Fruit fly (Drosophila melanogaster) whole organism, wandering third instar larva: ENCODE measurements around the gene tobi.

Experiments
- Abd-B ChIP-seq: fragments of >200 bp; optimal IDR thresholded peaks from 2 replicates; lab custom pipeline; 2017; ENCODE audit warnings: missing biosample characterization, missing genetic modification characterization
- CG32264 ChIP-seq: fragments of 200-800 bp; sonication (Bioruptor generic); optimal IDR thresholded peaks from 2 replicates; lab custom pipeline; 2016; ENCODE audit warnings: missing biosample characterization, missing genetic modification characterization
- CG9705 ChIP-seq: fragments of 200-800 bp; sonication (Bioruptor generic); optimal IDR thresholded peaks from 2 replicates; lab custom pipeline; 2018; ENCODE audit warnings: missing biosample characterization, mild to moderate bottlenecking, missing genetic modification characterization
- Dfd ChIP-seq: fragments of >200 bp; optimal IDR thresholded peaks from 2 replicates; lab custom pipeline; 2017; ENCODE audit warnings: missing biosample characterization, missing genetic modification characterization
- Dif ChIP-seq: fragments of 200-275, 200-300 bp; sonication (Bioruptor generic); optimal IDR thresholded peaks from 2 replicates; lab custom pipeline; 2018; ENCODE audit warnings: missing biosample characterization, missing genetic modification characterization; ENCODE audit not compliant: partially characterized antibody
- GATAd ChIP-seq: sonication (Bioruptor generic); optimal IDR thresholded peaks from 2 replicates; lab custom pipeline; 2016; ENCODE audit warnings: missing biosample characterization, missing genetic modification characterization
- HLH106 ChIP-seq: fragments of 200-800 bp; optimal IDR thresholded peaks from 3 replicates; lab custom pipeline; 2019; ENCODE audit warnings: missing biosample characterization, mild to moderate bottlenecking, missing genetic modification characterization, moderate library complexity
- Hnf4 ChIP-seq: fragments of 200-800 bp; sonication (Bioruptor generic); optimal IDR thresholded peaks from 2 replicates; lab custom pipeline; 2016; ENCODE audit warnings: missing biosample characterization, mild to moderate bottlenecking, missing genetic modification characterization
- Hr78 ChIP-seq: fragments of >200 bp; optimal IDR thresholded peaks from 2 replicates; lab custom pipeline; 2017; ENCODE audit warnings: missing biosample characterization, missing genetic modification characterization
- Jra ChIP-seq: sonication (Bioruptor generic); optimal IDR thresholded peaks from 2 replicates; lab custom pipeline; 2016; ENCODE audit warnings: missing biosample characterization, missing genetic modification characterization
- Mio ChIP-seq: sonication (Bioruptor generic); optimal IDR thresholded peaks from 2 replicates; lab custom pipeline; 2016; ENCODE audit warnings: missing biosample characterization, missing genetic modification characterization
- Myc ChIP-seq: fragments of >200 bp; optimal IDR thresholded peaks from 2 replicates; lab custom pipeline; 2017
- N ChIP-seq: fragments of >200 bp; optimal IDR thresholded peaks from 2 replicates; lab custom pipeline; 2018; ENCODE audit warnings: missing biosample characterization, missing external identifiers, missing genetic modification characterization
- Rel ChIP-seq, 2 experiments: fragments of 200-800 bp; sonication (Bioruptor generic) in 1 of 2; optimal IDR thresholded peaks; 2 replicates in 1 of 2; 3 replicates in 1 of 2; lab custom pipeline; 2016 to 2019; ENCODE audit warnings: mild to moderate bottlenecking in 2 of 2, missing biosample characterization in 2 of 2, missing genetic modification characterization in 2 of 2, moderate library complexity in 1 of 2
- Sp1 ChIP-seq: fragments of 200-800 bp; sonication (Bioruptor generic); optimal IDR thresholded peaks from 3 replicates; lab custom pipeline; 2019; ENCODE audit warnings: missing biosample characterization, mild to moderate bottlenecking, missing genetic modification characterization, moderate library complexity
- brk ChIP-seq: fragments of 200-800 bp; sonication (Bioruptor generic); optimal IDR thresholded peaks from 2 replicates; lab custom pipeline; 2016; ENCODE audit warnings: missing biosample characterization, mild to moderate bottlenecking, missing genetic modification characterization
- dl ChIP-seq, 2 experiments: fragments of 175-275, 200-275 bp in 1 of 2; fragments of 200-275 bp in 1 of 2; sonication (Bioruptor generic); optimal IDR thresholded peaks; lab custom pipeline; 2018; ENCODE audit warnings: mild to moderate bottlenecking in 2 of 2, missing biosample characterization in 2 of 2, missing genetic modification characterization in 2 of 2, moderate library complexity in 2 of 2; ENCODE audit not compliant: partially characterized antibody in 2 of 2, insufficient read depth in 1 of 2
- dsf ChIP-seq: sonication (Bioruptor generic); optimal IDR thresholded peaks from 2 replicates; lab custom pipeline; 2016; ENCODE audit warnings: missing biosample characterization, missing genetic modification characterization, borderline replicate concordance
- ey ChIP-seq: fragments of 200-800 bp; sonication (Bioruptor generic); optimal IDR thresholded peaks from 2 replicates; lab custom pipeline; 2016; ENCODE audit warnings: missing biosample characterization, missing genetic modification characterization
- foxo ChIP-seq, 2 experiments: fragments of 200-800 bp; sonication (Bioruptor generic); optimal IDR thresholded peaks; 2 replicates in 1 of 2; 3 replicates in 1 of 2; lab custom pipeline; 2016 to 2017; ENCODE audit warnings: missing biosample characterization in 2 of 2, missing genetic modification characterization in 2 of 2
- fru ChIP-seq: fragments of 200-800 bp; sonication (Bioruptor generic); optimal IDR thresholded peaks from 3 replicates; lab custom pipeline; 2016; ENCODE audit warnings: missing biosample characterization, mild to moderate bottlenecking, missing genetic modification characterization
- h ChIP-seq: fragments of 200-800 bp; sonication (Bioruptor generic); optimal IDR thresholded peaks from 3 replicates; lab custom pipeline; 2016; ENCODE audit warnings: missing biosample characterization, mild to moderate bottlenecking, missing genetic modification characterization
- jim ChIP-seq: fragments of 175-275, 200-325 bp; sonication (Bioruptor generic); optimal IDR thresholded peaks from 2 replicates; lab custom pipeline; 2016; ENCODE audit warnings: missing biosample characterization, mild to moderate bottlenecking, missing genetic modification characterization
- psq ChIP-seq: fragments of 200-800 bp; sonication (Bioruptor generic); optimal IDR thresholded peaks from 3 replicates; lab custom pipeline; 2017; ENCODE audit warnings: missing biosample characterization, mild to moderate bottlenecking, missing genetic modification characterization, moderate library complexity
- sage ChIP-seq: fragments of 200-800 bp; sonication (Bioruptor generic); optimal IDR thresholded peaks from 2 replicates; lab custom pipeline; 2016; ENCODE audit warnings: missing biosample characterization, mild to moderate bottlenecking, missing genetic modification characterization
- sv ChIP-seq: fragments of 200-800 bp; sonication (Bioruptor generic); optimal IDR thresholded peaks from 3 replicates; lab custom pipeline; 2016; ENCODE audit warnings: missing biosample characterization, missing genetic modification characterization
- tai ChIP-seq: sonication (Bioruptor generic); optimal IDR thresholded peaks from 2 replicates; lab custom pipeline; 2016; ENCODE audit warnings: missing biosample characterization, missing genetic modification characterization
- usp ChIP-seq: fragments of >200 bp; optimal IDR thresholded peaks from 2 replicates; lab custom pipeline; 2017; ENCODE audit warnings: missing biosample characterization, missing genetic modification characterization
- woc ChIP-seq: sonication (Bioruptor generic); optimal IDR thresholded peaks from 2 replicates; lab custom pipeline; 2016; ENCODE audit warnings: missing biosample characterization, mild to moderate bottlenecking, missing genetic modification characterization

tobi gene

DNA sequence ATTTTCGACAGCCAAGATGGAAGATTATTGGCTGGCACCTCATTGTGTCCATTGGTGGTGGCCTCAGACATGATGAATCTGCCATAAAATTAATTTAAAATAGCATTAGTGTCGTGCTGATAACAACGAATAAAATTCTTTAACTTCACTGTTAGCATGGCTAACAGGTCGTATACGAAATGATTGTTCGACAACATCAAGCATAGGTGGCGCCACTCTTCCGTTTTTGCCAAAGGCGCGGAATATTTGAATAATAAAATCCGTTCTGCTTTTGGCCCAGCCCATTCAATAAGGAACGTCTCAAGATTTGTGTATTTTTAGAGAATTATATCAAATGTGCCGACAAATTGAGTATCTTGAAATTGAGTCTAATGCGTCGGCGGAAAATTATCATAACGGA lies 34.1 kb downstream of the tobi start:
- TF ChIP-seq fru (GFP tag; lab: Kevin White, UChicago): no peak
- no peak for TF ChIP-seq h (GFP tag; lab: Kevin White, UChicago)
- TF ChIP-seq psq (GFP tag; lab: Kevin White, UChicago): no peak
- TF ChIP-seq ey (GFP tag; lab: Kevin White, UChicago): no peak
- TF ChIP-seq Dfd (GFP tag; lab: Kevin White, UChicago): no peak
- no peak for TF ChIP-seq dl (GFP tag; optimal IDR thresholded peaks at IDR 0.05; lab: Kevin White, UChicago; ENCODE audit: insufficient read depth in 1 of 2, partially characterized antibody in 2 of 2)
- no peak for TF ChIP-seq Myc (lab: Kevin White, UChicago)
- TF ChIP-seq CG9705: no peak
- no peak for TF ChIP-seq woc (GFP tag; lab: Kevin White, UChicago)
- no peak for TF ChIP-seq GATAd (GFP tag; lab: Kevin White, UChicago)
- no peak for TF ChIP-seq jim
- TF ChIP-seq N (GFP tag; lab: Kevin White, UChicago): no peak
- no peak for TF ChIP-seq tai (GFP tag; lab: Kevin White, UChicago)
- no peak for TF ChIP-seq Jra (GFP tag; lab: Kevin White, UChicago)

DNA sequence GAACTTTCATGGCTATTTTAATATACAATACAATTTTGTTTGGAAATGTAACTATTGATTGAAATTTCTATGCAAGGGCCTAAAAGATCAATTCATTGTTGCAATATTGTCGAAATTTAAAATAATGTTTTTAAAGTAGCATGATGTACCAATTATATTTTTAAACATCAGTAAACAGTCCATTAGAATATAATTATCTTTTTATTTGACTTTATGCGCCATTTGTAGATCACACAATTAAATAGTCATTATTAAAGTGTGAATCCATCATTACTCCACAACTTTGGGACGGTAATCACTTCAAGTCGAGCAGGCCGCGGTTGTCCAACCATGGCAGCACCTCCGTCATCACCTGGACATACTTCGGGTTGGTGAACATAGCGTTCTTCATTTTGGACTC lies 35.9 kb downstream of the tobi start, which contains the start of gene CG31099:
TSS of gene CG31099 (minus strand) at position 101 of the 400 bp plus-strand sequence.
- no peak for TF ChIP-seq CG32264 (GFP tag; lab: Kevin White, UChicago)
- TF ChIP-seq brk (GFP tag; lab: Kevin White, UChicago): no peak
- no peak for TF ChIP-seq GATAd (GFP tag; lab: Kevin White, UChicago)
- TF ChIP-seq dl (GFP tag; optimal IDR thresholded peaks at IDR 0.05; lab: Kevin White, UChicago; ENCODE audit: insufficient read depth in 1 of 2, partially characterized antibody in 2 of 2): no peak
- no peak for TF ChIP-seq Dif
- TF ChIP-seq Jra (GFP tag; lab: Kevin White, UChicago): no peak
- no peak for TF ChIP-seq sage (GFP tag; lab: Kevin White, UChicago)
- no peak for TF ChIP-seq Sp1 (GFP tag; lab: Kevin White, UChicago)
- TF ChIP-seq HLH106 (tag; lab: Kevin White, UChicago): no peak
- no peak for TF ChIP-seq tai (GFP tag; lab: Kevin White, UChicago)
- no peak for TF ChIP-seq Abd-B (GFP tag; lab: Kevin White, UChicago)
- no peak for TF ChIP-seq h (GFP tag; lab: Kevin White, UChicago)

DNA sequence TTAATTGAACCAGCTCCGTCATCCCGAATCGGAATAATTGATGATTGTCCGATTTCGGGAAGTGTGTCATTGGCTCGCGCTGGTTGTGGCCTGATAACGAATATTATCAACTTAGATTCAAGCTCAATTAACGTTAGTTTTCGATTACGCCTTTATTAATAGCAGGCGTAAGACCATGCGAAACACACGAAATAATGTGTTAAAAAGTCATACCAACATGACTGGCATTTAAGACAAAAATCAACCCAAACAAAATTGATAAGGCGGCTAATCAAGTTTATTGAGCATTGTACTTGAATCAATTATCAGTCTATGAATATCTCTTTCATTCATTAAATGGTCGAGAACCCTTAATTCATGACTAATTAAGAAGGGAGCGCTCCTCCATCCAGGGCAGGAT lies 37.5 kb downstream of the tobi start:
- no peak for TF ChIP-seq Hr78 (GFP tag; lab: Kevin White, UChicago)
- no peak for TF ChIP-seq dsf
- no peak for TF ChIP-seq foxo (GFP tag; optimal IDR thresholded peaks at IDR 0.05; lab: Kevin White, UChicago)
- no peak for TF ChIP-seq Mio (GFP tag; lab: Kevin White, UChicago)
- TF ChIP-seq Sp1 (GFP tag; lab: Kevin White, UChicago): no peak
- no peak for TF ChIP-seq N (GFP tag; lab: Kevin White, UChicago)
- TF ChIP-seq Rel (GFP tag; optimal IDR thresholded peaks at IDR 0.05; lab: Kevin White, UChicago): no peak
- no peak for TF ChIP-seq Rel (tag; optimal IDR thresholded peaks at IDR 0.05; lab: Kevin White, UChicago)
- TF ChIP-seq CG9705: no peak
- no peak for TF ChIP-seq usp (GFP tag; lab: Kevin White, UChicago)
- TF ChIP-seq sv (GFP tag; lab: Kevin White, UChicago): no peak
- TF ChIP-seq brk (GFP tag; lab: Kevin White, UChicago): no peak

DNA sequence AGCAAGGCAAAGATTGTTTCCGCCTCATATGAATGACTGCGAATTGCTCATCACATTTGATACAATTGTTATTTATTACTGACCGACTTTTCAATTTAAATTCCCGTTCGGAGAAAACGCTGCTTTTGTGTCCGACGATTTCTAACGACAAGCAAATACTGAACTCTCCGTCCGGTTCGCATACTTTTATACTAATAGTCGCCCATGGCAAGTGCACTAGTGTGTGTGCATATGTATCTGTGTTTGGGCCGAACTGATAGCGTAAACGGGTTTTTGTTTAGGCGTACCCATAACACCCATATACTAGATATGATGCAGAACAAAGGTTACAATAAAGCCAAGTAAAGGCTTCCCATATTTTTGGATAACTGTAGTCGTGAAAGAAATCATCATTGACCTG lies 38.5 kb downstream of the tobi start, which contains the start of gene CG10550:
TSS of gene CG10550 (minus strand) at position 164 of the 400 bp plus-strand sequence.
- no peak for TF ChIP-seq dl (GFP tag; optimal IDR thresholded peaks at IDR 0.05; lab: Kevin White, UChicago; ENCODE audit: insufficient read depth in 1 of 2, partially characterized antibody in 2 of 2)
- peak; percentile 0 for TF ChIP-seq Hnf4 (GFP tag; lab: Kevin White, UChicago)

DNA sequence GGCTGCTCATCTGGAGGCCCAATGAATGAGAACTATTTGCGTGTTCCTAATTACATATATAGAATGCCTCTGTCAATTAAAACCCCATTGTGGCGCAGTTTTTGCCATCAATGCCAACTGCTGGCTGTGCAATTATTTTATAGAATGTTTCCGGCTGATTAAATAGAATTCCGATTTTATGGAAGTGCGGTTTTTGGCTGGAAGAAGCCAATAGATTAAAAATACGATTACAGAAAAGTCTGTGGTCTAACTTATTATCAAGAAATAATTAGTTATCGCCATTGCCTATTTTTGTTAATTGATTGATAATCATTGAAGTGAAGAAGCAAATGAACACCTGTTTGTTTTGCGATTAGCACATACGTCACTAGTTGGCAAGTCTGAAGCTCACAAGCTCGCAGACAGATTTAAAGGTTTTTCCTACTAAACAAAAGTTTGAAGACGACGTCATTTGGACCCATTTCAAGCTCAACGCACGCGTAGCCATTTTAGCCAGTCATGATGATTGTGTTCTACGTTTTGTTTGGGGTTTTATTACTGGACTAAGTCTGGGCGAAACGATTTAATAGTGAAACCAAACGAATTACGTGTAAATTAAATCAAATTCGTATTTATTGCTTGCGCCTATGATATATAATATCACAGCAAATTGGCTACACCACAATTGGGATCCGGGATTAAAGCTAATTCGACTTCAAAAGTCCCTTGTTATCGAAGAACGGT lies 40.7 kb downstream of the tobi start:
- TF ChIP-seq brk (GFP tag; lab: Kevin White, UChicago): no peak
- no peak for TF ChIP-seq Rel (GFP tag; optimal IDR thresholded peaks at IDR 0.05; lab: Kevin White, UChicago)
- peak; percentile 1 for TF ChIP-seq Rel (tag; optimal IDR thresholded peaks at IDR 0.05; lab: Kevin White, UChicago)
